Worm (Caenorhabditis elegans): ENCODE results near the gene F52E1.5.

- TF ChIP-seq unc-62 (GFP tag; optimal IDR thresholded peaks at IDR 0.05) (no peak), mab-9 (GFP tag; IDR thresholded peaks at IDR 0.05) (no peak), aly-2 (tag; optimal IDR thresholded peaks at IDR 0.05) (no peak), egl-27 (tag; optimal IDR thresholded peaks at IDR 0.05) (no peak), unc-98 (GFP tag; IDR thresholded peaks at IDR 0.05) (no peak), elt-3 (tag; optimal IDR thresholded peaks at IDR 0.05) (no peak), lir-3 (tag; optimal IDR thresholded peaks at IDR 0.05; ENCODE audit: poor library complexity) (no peak), C16A3.4 (tag; optimal IDR thresholded peaks at IDR 0.05) (no peak), sptf-1 (tag; optimal IDR thresholded peaks at IDR 0.05) (no peak), nhr-11 (tag; optimal IDR thresholded peaks at IDR 0.05) (no peak), elt-2 (tag; optimal IDR thresholded peaks at IDR 0.05) (no peak), efl-1 (optimal IDR thresholded peaks at IDR 0.05) (no peak), efl-1 (GFP tag; optimal IDR thresholded peaks at IDR 0.05 in 1 of 2) (peak in 1 of 2 experiments; percentile 90), fkh-10 (GFP tag; optimal IDR thresholded peaks at IDR 0.05) (no peak)
These were observed 34.9 kb downstream of the F52E1.5 start, which contains the start of gene pos-1 for ce11 chrV:8414036-8414728.
